Worm (Caenorhabditis elegans) whole organism, L2 larva: ENCODE measurements around the gene ins-11.
A peak's percentile ranks its signal among the peaks of the same experiment; 100 is the strongest.

Experiments
- C34F6.9 ChIP-seq: fragments of 150-350 bp; optimal IDR thresholded peaks from 2 replicates; lab custom pipeline; 2014; ENCODE audit warnings: missing biosample characterization, missing genetic modification characterization
- F13H6.1 ChIP-seq: sonication (generic microtip); optimal IDR thresholded peaks from 2 replicates; lab custom pipeline; 2016; ENCODE audit warnings: missing genetic modification characterization, missing compliant biosample characterization
- R02D3.7 ChIP-seq: fragments of 150-350 bp; optimal IDR thresholded peaks from 2 replicates; lab custom pipeline; 2014; ENCODE audit warnings: missing biosample characterization, missing genetic modification characterization
- Y55F3AM.14 ChIP-seq: fragments of 200-800 bp; sonication (Bioruptor generic); optimal IDR thresholded peaks from 2 replicates; lab custom pipeline; 2018; ENCODE audit warnings: mild to moderate bottlenecking, missing genetic modification characterization, missing compliant biosample characterization
- alr-1 ChIP-seq: fragments of 150-350 bp; optimal IDR thresholded peaks from 2 replicates; lab custom pipeline; 2014; ENCODE audit warnings: missing biosample characterization, missing genetic modification characterization
- aly-2 ChIP-seq: fragments of 150-350 bp; optimal IDR thresholded peaks from 2 replicates; lab custom pipeline; 2014; ENCODE audit warnings: missing biosample characterization, missing genetic modification characterization
- ama-1 ChIP-seq: fragments of 150-350 bp; optimal IDR thresholded peaks from 2 replicates; lab custom pipeline; 2018; ENCODE audit warnings: inconsistent platforms
- blmp-1 ChIP-seq: sonication (generic microtip); optimal IDR thresholded peaks from 2 replicates; lab custom pipeline; 2017; ENCODE audit warnings: missing genetic modification characterization, mild to moderate bottlenecking, missing compliant biosample characterization, antibody characterized with exemption, moderate library complexity; ENCODE audit not compliant: insufficient read depth
- ceh-82 ChIP-seq: fragments of 150-350 bp; optimal IDR thresholded peaks from 2 replicates; lab custom pipeline; 2014; ENCODE audit warnings: missing biosample characterization, missing genetic modification characterization
- crh-2 ChIP-seq: sonication (generic microtip); optimal IDR thresholded peaks from 2 replicates; lab custom pipeline; 2017; ENCODE audit warnings: missing biosample characterization, missing genetic modification characterization
- dmd-4 ChIP-seq: sonication (generic microtip); optimal IDR thresholded peaks from 2 replicates; lab custom pipeline; 2017; ENCODE audit warnings: missing biosample characterization, missing genetic modification characterization
- egl-27 ChIP-seq: sonication (generic microtip); optimal IDR thresholded peaks from 3 replicates; lab custom pipeline; 2017; ENCODE audit warnings: missing biosample characterization, missing genetic modification reagents, missing genetic modification characterization
- elt-3 ChIP-seq: sonication (generic microtip); optimal IDR thresholded peaks from 2 replicates; lab custom pipeline; 2017; ENCODE audit warnings: missing biosample characterization, missing genetic modification characterization
- fos-1 ChIP-seq: fragments of 150-350 bp; optimal IDR thresholded peaks from 2 replicates; lab custom pipeline; 2014; ENCODE audit warnings: missing biosample characterization, missing genetic modification characterization
- gmeb-1 ChIP-seq: fragments of 150-350 bp; optimal IDR thresholded peaks from 2 replicates; lab custom pipeline; 2014; ENCODE audit warnings: missing biosample characterization, missing genetic modification characterization
- lin-13 ChIP-seq: fragments of 150-350 bp; optimal IDR thresholded peaks from 2 replicates; lab custom pipeline; 2014; ENCODE audit warnings: missing biosample characterization, missing genetic modification reagents, missing genetic modification characterization
- mab-5 ChIP-seq: fragments of 150-350 bp; optimal IDR thresholded peaks from 2 replicates; lab custom pipeline; 2014; ENCODE audit warnings: missing biosample characterization, missing genetic modification characterization
- mbf-1 ChIP-seq: sonication (generic microtip); optimal IDR thresholded peaks from 2 replicates; lab custom pipeline; 2017; ENCODE audit warnings: missing biosample characterization, missing genetic modification characterization
- mdl-1 ChIP-seq, 2 experiments: fragments of 150-350 bp in 1 of 2; sonication (generic microtip) in 1 of 2; optimal IDR thresholded peaks; 2 replicates each; lab custom pipeline; 2017; ENCODE audit warnings: missing biosample characterization in 2 of 2, missing genetic modification characterization in 2 of 2
- nhr-10 ChIP-seq: sonication (generic microtip); optimal IDR thresholded peaks from 2 replicates; lab custom pipeline; 2017; ENCODE audit warnings: missing biosample characterization, missing genetic modification characterization
- nhr-11 ChIP-seq: fragments of 150-350 bp; optimal IDR thresholded peaks from 2 replicates; lab custom pipeline; 2014; ENCODE audit warnings: missing biosample characterization, missing genetic modification characterization
- nhr-12 ChIP-seq: fragments of 150-350 bp; optimal IDR thresholded peaks from 2 replicates; lab custom pipeline; 2014; ENCODE audit warnings: missing biosample characterization, missing genetic modification characterization
- nhr-129 ChIP-seq: fragments of 150-350 bp; optimal IDR thresholded peaks from 2 replicates; lab custom pipeline; 2014; ENCODE audit warnings: missing biosample characterization, missing genetic modification characterization
- nhr-23 ChIP-seq: fragments of 150-350 bp; optimal IDR thresholded peaks from 2 replicates; lab custom pipeline; 2014; ENCODE audit warnings: missing biosample characterization, missing genetic modification reagents, missing genetic modification characterization
- nhr-25 ChIP-seq: fragments of 150-350 bp; sonication (generic microtip); optimal IDR thresholded peaks from 3 replicates; lab custom pipeline; 2014; ENCODE audit warnings: missing biosample characterization, missing genetic modification characterization
- nhr-6 ChIP-seq: fragments of 150-350 bp; optimal IDR thresholded peaks from 2 replicates; lab custom pipeline; 2014; ENCODE audit warnings: missing biosample characterization, missing genetic modification characterization
- nhr-77 ChIP-seq: fragments of 150-350 bp; optimal IDR thresholded peaks from 2 replicates; lab custom pipeline; 2014; ENCODE audit warnings: missing biosample characterization, missing genetic modification characterization
- peb-1 ChIP-seq: fragments of 150-350 bp; optimal IDR thresholded peaks from 2 replicates; lab custom pipeline; 2014; ENCODE audit warnings: missing biosample characterization, missing genetic modification characterization
- sem-4 ChIP-seq: fragments of 150-350 bp; optimal IDR thresholded peaks from 2 replicates; lab custom pipeline; 2014; ENCODE audit warnings: missing biosample characterization, missing genetic modification reagents, missing genetic modification characterization
- skn-1 ChIP-seq: sonication (generic microtip); optimal IDR thresholded peaks from 2 replicates; lab custom pipeline; 2017; ENCODE audit warnings: missing biosample characterization, missing genetic modification characterization
- sma-9 ChIP-seq, 2 experiments: fragments of 150-350 bp in 1 of 2; sonication (generic microtip) in 1 of 2; optimal IDR thresholded peaks; 2 replicates each; lab custom pipeline; 2014 to 2016; ENCODE audit warnings: missing genetic modification characterization in 2 of 2, mild to moderate bottlenecking in 1 of 2, missing biosample characterization in 1 of 2, missing compliant biosample characterization in 1 of 2, missing genetic modification reagents in 1 of 2, moderate library complexity in 1 of 2
- snpc-4 ChIP-seq: fragments of 150-350 bp; optimal IDR thresholded peaks from 2 replicates; lab custom pipeline; 2014; ENCODE audit warnings: missing biosample characterization, missing genetic modification characterization
- unc-39 ChIP-seq: fragments of 150-350 bp; optimal IDR thresholded peaks from 2 replicates; lab custom pipeline; 2014; ENCODE audit warnings: missing biosample characterization, missing genetic modification characterization
- unc-55 ChIP-seq: fragments of 150-350 bp; sonication (generic microtip); optimal IDR thresholded peaks from 3 replicates; lab custom pipeline; 2014; ENCODE audit warnings: missing biosample characterization, missing genetic modification reagents, missing genetic modification characterization
- ztf-1 ChIP-seq: fragments of 200-800 bp; sonication (Bioruptor generic); conservative IDR thresholded peaks from 2 replicates; pipeline ENCODE4 v1.3.6; 2022; ENCODE audit warnings: missing genetic modification characterization, missing compliant biosample characterization
- ztf-4 ChIP-seq: fragments of 150-350 bp; optimal IDR thresholded peaks from 2 replicates; lab custom pipeline; 2014; ENCODE audit warnings: missing biosample characterization, missing genetic modification characterization

Gene ins-11

DNA sequence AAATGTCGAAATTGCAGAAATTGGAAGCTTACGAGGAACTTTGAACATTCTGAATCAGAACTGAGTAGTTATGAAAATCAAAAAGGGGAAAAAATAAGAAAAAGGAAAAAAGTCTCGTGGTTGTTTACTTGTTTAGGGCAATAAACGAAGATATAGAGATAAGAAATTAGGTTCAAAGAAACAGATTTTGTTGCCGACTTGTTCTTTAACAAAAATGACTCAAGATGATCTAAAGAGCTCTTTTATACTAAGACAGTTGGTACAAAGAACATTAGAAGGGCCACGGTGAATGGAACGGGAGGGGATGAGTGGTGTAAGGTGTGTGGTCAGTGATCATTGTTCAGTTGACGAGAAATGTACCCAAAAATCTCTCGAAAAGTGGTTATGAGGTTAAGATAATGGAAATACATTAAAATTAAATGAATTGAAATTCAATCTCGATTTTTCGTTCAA is 9.1 kb upstream of the ins-11 start, which contains the start of gene acdh-2:
Gene acdh-2, minus strand, starts transcription at position 51 of the 453 bp plus-strand sequence.
- TF ChIP-seq ztf-4 (tag; lab: Kevin White, UChicago) (no peak), nhr-12 (tag; lab: Kevin White, UChicago) (no peak), lin-13 (GFP tag; lab: Kevin White, UChicago) (no peak), blmp-1 (tag; lab: Kevin White, UChicago) (no peak), unc-39 (tag; lab: Kevin White, UChicago) (no peak), nhr-77 (tag; lab: Kevin White, UChicago) (no peak), nhr-10 (tag; lab: Kevin White, UChicago) (no peak), sma-9 (GFP tag; optimal IDR thresholded peaks at IDR 0.05; lab: Kevin White, UChicago) (no peak), sma-9 (tag; optimal IDR thresholded peaks at IDR 0.05; lab: Kevin White, UChicago) (no peak), fos-1 (tag; lab: Kevin White, UChicago) (no peak), sem-4 (tag; lab: Kevin White, UChicago) (no peak), Y55F3AM.14 (GFP tag; lab: Kevin White, UChicago) (no peak)

DNA sequence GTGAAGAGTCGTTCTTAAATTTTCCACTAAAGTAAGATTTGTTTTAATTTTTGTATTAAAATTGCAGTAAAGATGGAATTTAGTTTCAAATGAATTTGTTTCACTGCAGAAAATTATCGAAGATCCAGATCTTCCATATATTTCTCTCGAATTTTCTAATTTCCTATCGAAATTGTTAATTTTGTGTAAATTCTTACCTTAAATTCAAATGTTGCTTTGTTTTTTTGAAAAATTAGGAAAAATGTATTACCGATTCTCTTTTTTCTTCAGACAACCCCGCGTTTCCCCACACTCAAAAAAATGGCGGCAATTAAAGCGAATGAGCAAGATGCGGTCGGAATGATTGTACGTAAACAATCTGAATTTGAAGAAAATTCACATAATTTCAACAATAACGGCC is 6.8 kb upstream of the ins-11 start, which contains the start of gene C17C3.6:
Gene C17C3.6, plus strand, starts transcription at position 301 of the 400 bp plus-strand sequence.
- no peak for TF ChIP-seq R02D3.7 (tag; lab: Kevin White, UChicago)
- TF ChIP-seq Y55F3AM.14 (GFP tag; lab: Kevin White, UChicago): no peak
- no peak for TF ChIP-seq nhr-12 (tag; lab: Kevin White, UChicago)
- no peak for TF ChIP-seq C34F6.9 (tag; lab: Kevin White, UChicago)
- no peak for TF ChIP-seq alr-1 (tag; lab: Kevin White, UChicago)
- no peak for TF ChIP-seq gmeb-1 (tag; lab: Kevin White, UChicago)
- no peak for TF ChIP-seq nhr-11 (tag; lab: Kevin White, UChicago)
- TF ChIP-seq peb-1 (tag; lab: Kevin White, UChicago): no peak
- no peak for TF ChIP-seq blmp-1 (tag; lab: Kevin White, UChicago)
- TF ChIP-seq nhr-25 (tag; lab: Kevin White, UChicago): no peak
- no peak for TF ChIP-seq elt-3 (tag; lab: Kevin White, UChicago)
- no peak for TF ChIP-seq F13H6.1 (tag; lab: Kevin White, UChicago)
- TF ChIP-seq sem-4 (tag; lab: Kevin White, UChicago): no peak
- TF ChIP-seq dmd-4 (tag; lab: Kevin White, UChicago): no peak
- TF ChIP-seq crh-2 (tag; lab: Kevin White, UChicago): no peak
- TF ChIP-seq ama-1 (lab: Kevin White, UChicago): no peak
- TF ChIP-seq aly-2 (tag; lab: Kevin White, UChicago): no peak
- no peak for TF ChIP-seq egl-27

DNA sequence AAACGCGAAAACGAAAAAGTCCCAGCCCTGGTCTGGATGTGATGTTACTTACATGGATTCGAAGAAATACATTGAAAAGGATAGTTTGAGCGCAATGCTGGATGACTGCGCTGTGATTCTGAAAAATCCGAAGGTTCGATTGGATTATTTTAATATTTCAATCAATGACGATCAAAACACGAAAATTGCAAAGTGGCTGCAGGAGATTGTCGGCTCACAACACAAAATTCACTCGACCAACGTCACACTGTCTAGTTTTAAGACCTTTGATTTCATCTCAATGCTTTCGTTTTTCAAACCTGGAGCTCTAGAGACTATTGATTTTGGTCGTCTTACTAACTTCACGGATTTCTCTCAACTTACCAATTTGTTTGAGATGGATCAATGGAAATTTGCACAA is 5.0 kb upstream of the ins-11 start, which contains the start of gene C17C3.5:
Gene C17C3.5, plus strand, starts transcription at position 301 of the 400 bp plus-strand sequence.
- no peak for TF ChIP-seq nhr-129 (tag; lab: Kevin White, UChicago)
- TF ChIP-seq gmeb-1 (tag; lab: Kevin White, UChicago): no peak
- TF ChIP-seq ama-1 (lab: Kevin White, UChicago): no peak
- TF ChIP-seq mab-5 (tag; lab: Kevin White, UChicago): no peak
- TF ChIP-seq snpc-4 (tag; lab: Kevin White, UChicago): no peak
- TF ChIP-seq R02D3.7 (tag; lab: Kevin White, UChicago): no peak

DNA sequence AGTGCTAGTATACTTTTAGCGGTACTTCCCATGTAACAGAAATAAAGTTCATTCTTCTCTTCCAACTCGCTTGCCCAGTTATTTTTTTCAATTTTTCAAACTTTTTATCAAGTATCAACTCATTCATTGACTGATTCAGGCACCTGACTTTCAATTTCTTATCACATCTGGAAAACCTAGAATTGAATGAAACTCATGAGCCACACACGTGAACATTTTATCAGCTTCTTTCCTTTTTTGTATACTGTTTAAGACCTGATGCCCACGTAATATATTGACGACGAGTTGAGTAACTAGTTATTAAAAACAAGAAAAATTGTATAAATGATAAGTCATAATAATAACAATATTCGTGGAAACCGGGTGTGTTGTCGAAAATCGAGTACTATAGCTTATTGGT is 3.0 kb upstream of the ins-11 start:
- no peak for TF ChIP-seq mdl-1 (tag; optimal IDR thresholded peaks at IDR 0.05; lab: Kevin White, UChicago)
- TF ChIP-seq ama-1 (lab: Kevin White, UChicago): no peak
- TF ChIP-seq R02D3.7 (tag; lab: Kevin White, UChicago): no peak
- no peak for TF ChIP-seq alr-1 (tag; lab: Kevin White, UChicago)
- no peak for TF ChIP-seq egl-27
- TF ChIP-seq nhr-6: no peak
- TF ChIP-seq dmd-4 (tag; lab: Kevin White, UChicago): no peak
- TF ChIP-seq nhr-23: no peak
- TF ChIP-seq blmp-1 (tag; lab: Kevin White, UChicago): no peak
- TF ChIP-seq nhr-129 (tag; lab: Kevin White, UChicago): no peak
- TF ChIP-seq skn-1: no peak
- peak; percentile 64 for TF ChIP-seq fos-1 (tag; lab: Kevin White, UChicago)
- no peak for TF ChIP-seq ztf-1 (GFP tag; lab: Robert Waterston, UW)
- TF ChIP-seq ceh-82 (tag; lab: Kevin White, UChicago): no peak
- TF ChIP-seq unc-55 (GFP tag; lab: Kevin White, UChicago): no peak
- TF ChIP-seq peb-1 (tag; lab: Kevin White, UChicago): no peak
- TF ChIP-seq crh-2 (tag; lab: Kevin White, UChicago): peak; percentile 19
- TF ChIP-seq ztf-4 (tag; lab: Kevin White, UChicago): no peak
- TF ChIP-seq sma-9 (GFP tag; optimal IDR thresholded peaks at IDR 0.05; lab: Kevin White, UChicago): peak; percentile 59
- no peak for TF ChIP-seq sma-9 (tag; optimal IDR thresholded peaks at IDR 0.05; lab: Kevin White, UChicago)
- TF ChIP-seq nhr-77 (tag; lab: Kevin White, UChicago): no peak
- no peak for TF ChIP-seq mab-5 (tag; lab: Kevin White, UChicago)
- no peak for TF ChIP-seq unc-39 (tag; lab: Kevin White, UChicago)
- no peak for TF ChIP-seq aly-2 (tag; lab: Kevin White, UChicago)
- no peak for TF ChIP-seq gmeb-1 (tag; lab: Kevin White, UChicago)
- TF ChIP-seq mbf-1 (tag; lab: Kevin White, UChicago): no peak
- TF ChIP-seq elt-3 (tag; lab: Kevin White, UChicago): no peak
